Worm (Caenorhabditis elegans): ENCODE measurements around the gene Y43B11AR.3.

The Y43B11AR.3 gene

ce11 chrIV:7039476-7040261 is 43.8 kb downstream of the Y43B11AR.3 start, which contains the start of the genes cogc-2 and klp-18 (continued):
- TF ChIP-seq cey-2 (tag; optimal IDR thresholded peaks at IDR 0.05; ENCODE audit: borderline replicate concordance, insufficient read depth) (no peak), hlh-11 (tag; optimal IDR thresholded peaks at IDR 0.05) (peak; percentile 71), spr-3 (GFP tag; optimal IDR thresholded peaks at IDR 0.05) (no peak), zfp-3 (GFP tag; conservative IDR thresholded peaks at IDR 0.05) (0 out of 2 replicates have a peak, but pooled peaks have one; percentile 17), dve-1 (tag; optimal IDR thresholded peaks at IDR 0.05; ENCODE audit: insufficient read depth) (peak; percentile 85)

ce11 chrIV:7036790-7037189 is 46.7 kb downstream of the Y43B11AR.3 start, which contains the start of gene ufl-1:
TSS of gene ufl-1 (minus strand) at chrIV:7036859.
- TF ChIP-seq nhr-6 (tag; optimal IDR thresholded peaks at IDR 0.05) (no peak), unc-62 (GFP tag; optimal IDR thresholded peaks at IDR 0.05 in 1 of 2) (peak in 1 of 2 experiments; percentile 86), unc-62 (tag; optimal IDR thresholded peaks at IDR 0.05) (no peak)

- TF ChIP-seq nhr-77 (tag; optimal IDR thresholded peaks at IDR 0.05) (no peak), aha-1 (tag) (peak; percentile 46), nhr-42 (GFP tag; IDR thresholded peaks at IDR 0.05) (no peak), jun-1 (tag; optimal IDR thresholded peaks at IDR 0.05) (no peak), arid-1 (GFP tag; conservative IDR thresholded peaks at IDR 0.05) (no peak), dmd-8 (GFP tag; IDR thresholded peaks at IDR 0.05) (no peak)
These were observed 47.7 kb downstream of the Y43B11AR.3 start, which contains the start of gene C06G3.3 for ce11 chrIV:7035823-7036222. TSS of gene C06G3.3 (plus strand) at chrIV:7036123.

ce11 chrIV:7032459-7032858 is 51.1 kb downstream of the Y43B11AR.3 start, which contains the start of gene C06G3.8:
TSS of gene C06G3.8 (minus strand) at chrIV:7032559.
- no peak for TF ChIP-seq ceh-28 (tag; optimal IDR thresholded peaks at IDR 0.05)
- TF ChIP-seq ZK546.5 (tag; optimal IDR thresholded peaks at IDR 0.05): no peak
- TF ChIP-seq ZK337.2 (GFP tag; IDR thresholded peaks at IDR 0.05): no peak
- TF ChIP-seq lir-3 (tag; optimal IDR thresholded peaks at IDR 0.05): no peak

Measured in whole organism, L4 larva.